Worm (Caenorhabditis elegans) whole organism, L1 larva: ENCODE data around the gene Y75B8A.24.
A peak's percentile ranks its signal among the peaks of the same experiment; 100 is the strongest.

Experiments used
- C04F5.9 ChIP-seq: sonication (generic microtip); optimal IDR thresholded peaks from 2 replicates; lab custom pipeline; 2016; ENCODE audit warnings: missing genetic modification characterization, missing compliant biosample characterization
- C16A3.4 ChIP-seq: fragments of 150-350 bp; optimal IDR thresholded peaks from 2 replicates; lab custom pipeline; 2014; ENCODE audit warnings: missing biosample characterization, missing genetic modification characterization
- C34B4.2 ChIP-seq: sonication (generic microtip); optimal IDR thresholded peaks from 2 replicates; lab custom pipeline; 2017; ENCODE audit warnings: mild to moderate bottlenecking, missing genetic modification characterization, missing compliant biosample characterization
- Y116A8C.19 ChIP-seq: sonication (generic microtip); optimal IDR thresholded peaks from 2 replicates; lab custom pipeline; 2016; ENCODE audit warnings: missing compliant biosample characterization, missing genetic modification characterization, borderline replicate concordance
- aha-1 ChIP-seq: fragments of 150-350 bp; optimal IDR thresholded peaks from 2 replicates; lab custom pipeline; 2014; ENCODE audit warnings: missing biosample characterization, missing genetic modification characterization
- alr-1 ChIP-seq: fragments of 200-800 bp; sonication (Bioruptor generic); optimal IDR thresholded peaks from 2 replicates; lab custom pipeline; 2018; ENCODE audit warnings: borderline replicate concordance, mild to moderate bottlenecking, missing genetic modification characterization, missing compliant biosample characterization
- aly-2 ChIP-seq: fragments of 150-350 bp; optimal IDR thresholded peaks from 2 replicates; lab custom pipeline; 2014; ENCODE audit warnings: missing biosample characterization, missing genetic modification characterization
- ama-1 ChIP-seq: fragments of 150-350 bp; optimal IDR thresholded peaks from 2 replicates; lab custom pipeline; 2014
- blmp-1 ChIP-seq: fragments of 150-350 bp; optimal IDR thresholded peaks from 2 replicates; lab custom pipeline; 2014; ENCODE audit warnings: missing biosample characterization, missing genetic modification characterization
- ceh-63 ChIP-seq: fragments of 200-800 bp; sonication (Bioruptor generic); optimal IDR thresholded peaks from 2 replicates; lab custom pipeline; 2018; ENCODE audit warnings: mild to moderate bottlenecking, missing genetic modification characterization, missing compliant biosample characterization
- ceh-8 ChIP-seq: fragments of 200-800 bp; sonication (Bioruptor generic); optimal IDR thresholded peaks from 2 replicates; lab custom pipeline; 2018; ENCODE audit warnings: mild to moderate bottlenecking, missing genetic modification characterization, moderate library complexity, missing compliant biosample characterization
- ceh-82 ChIP-seq, 3 experiments: fragments of 150-350 bp in 1 of 3; sonication (generic microtip) in 2 of 3; optimal IDR thresholded peaks; 2 replicates each; lab custom pipeline; 2014 to 2017; ENCODE audit warnings: missing biosample characterization in 3 of 3, missing genetic modification characterization in 3 of 3
- ceh-88 ChIP-seq: fragments of 200-800 bp; sonication (Bioruptor generic); IDR thresholded peaks from 2 replicates; pipeline ENCODE4 v1.3.6; 2022; ENCODE audit warnings: missing genetic modification characterization, missing compliant biosample characterization
- ceh-90 ChIP-seq: sonication (generic microtip); optimal IDR thresholded peaks from 2 replicates; lab custom pipeline; 2016; ENCODE audit warnings: missing genetic modification characterization, missing compliant biosample characterization
- dpl-1 ChIP-seq, 3 experiments: fragments of 150-350 bp in 2 of 3; sonication (generic microtip) in 1 of 3; optimal IDR thresholded peaks; 2 replicates each; lab custom pipeline; 2014 to 2017; ENCODE audit warnings: missing biosample characterization in 3 of 3, missing genetic modification characterization in 3 of 3, missing genetic modification reagents in 3 of 3
- dsc-1 ChIP-seq: sonication (generic microtip); optimal IDR thresholded peaks from 2 replicates; lab custom pipeline; 2016; ENCODE audit warnings: mild to moderate bottlenecking, missing genetic modification characterization, missing compliant biosample characterization
- efl-1 ChIP-seq, 4 experiments: fragments of 150-350 bp; optimal IDR thresholded peaks in 3 of 4; peaks in 1 of 4; 1 replicate in 1 of 4; 2 replicates in 3 of 4; lab custom pipeline; 2014; ENCODE audit warnings: missing biosample characterization in 2 of 4, missing genetic modification characterization in 2 of 4, missing genetic modification reagents in 2 of 4
- efl-3 ChIP-seq: fragments of 200-800 bp; sonication (Bioruptor generic); optimal IDR thresholded peaks from 2 replicates; lab custom pipeline; 2018; ENCODE audit warnings: mild to moderate bottlenecking, missing genetic modification characterization, missing compliant biosample characterization
- egl-27 ChIP-seq, 2 experiments: fragments of 150-350 bp in 1 of 2; sonication (generic microtip); optimal IDR thresholded peaks; 3 replicates each; lab custom pipeline; 2017 to 2018; ENCODE audit warnings: missing biosample characterization in 2 of 2, missing genetic modification characterization in 2 of 2, missing genetic modification reagents in 2 of 2
- elt-3 ChIP-seq, 6 experiments: fragments of 150-350 bp in 1 of 6; sonication (generic microtip); optimal IDR thresholded peaks; 2 replicates each; lab custom pipeline; 2017 to 2018; ENCODE audit warnings: missing biosample characterization in 6 of 6, missing genetic modification characterization in 6 of 6, inconsistent platforms in 1 of 6
- fkh-4 ChIP-seq: sonication (generic microtip); optimal IDR thresholded peaks from 2 replicates; lab custom pipeline; 2016; ENCODE audit warnings: missing compliant biosample characterization, missing genetic modification characterization, borderline replicate concordance
- fkh-8 ChIP-seq: sonication (generic microtip); optimal IDR thresholded peaks from 2 replicates; lab custom pipeline; 2016; ENCODE audit warnings: mild to moderate bottlenecking, missing genetic modification characterization, missing compliant biosample characterization
- fos-1 ChIP-seq: fragments of 150-350 bp; optimal IDR thresholded peaks from 2 replicates; lab custom pipeline; 2014; ENCODE audit warnings: missing biosample characterization, missing genetic modification characterization
- grh-1 ChIP-seq: fragments of 200-800 bp; sonication (Bioruptor generic); IDR thresholded peaks from 2 replicates; pipeline ENCODE4 v1.3.6; 2022; ENCODE audit warnings: missing genetic modification reagents, missing genetic modification characterization, missing compliant biosample characterization
- hlh-17 ChIP-seq: fragments of 200-800 bp; sonication (Bioruptor generic); optimal IDR thresholded peaks from 2 replicates; lab custom pipeline; 2018; ENCODE audit warnings: missing genetic modification characterization, mild to moderate bottlenecking, missing compliant biosample characterization, moderate library complexity, borderline replicate concordance
- hpl-2 ChIP-seq: fragments of 150-350 bp; optimal IDR thresholded peaks from 2 replicates; lab custom pipeline; 2014; ENCODE audit warnings: missing biosample characterization, missing genetic modification reagents, missing genetic modification characterization
- jun-1 ChIP-seq: fragments of 150-350 bp; optimal IDR thresholded peaks from 2 replicates; lab custom pipeline; 2014; ENCODE audit warnings: missing biosample characterization, missing genetic modification reagents, missing genetic modification characterization
- lin-13 ChIP-seq: fragments of 150-350 bp; optimal IDR thresholded peaks from 2 replicates; lab custom pipeline; 2014; ENCODE audit warnings: missing biosample characterization, missing genetic modification reagents, missing genetic modification characterization
- lin-35 ChIP-seq, 2 experiments: fragments of 150-350 bp; optimal IDR thresholded peaks; 2 replicates each; lab custom pipeline; 2014; ENCODE audit warnings: missing biosample characterization in 2 of 2, missing genetic modification characterization in 2 of 2, missing genetic modification reagents in 2 of 2
- lir-3 ChIP-seq: sonication (generic microtip); optimal IDR thresholded peaks from 2 replicates; lab custom pipeline; 2016; ENCODE audit warnings: mild to moderate bottlenecking, missing genetic modification characterization, moderate library complexity, missing compliant biosample characterization; ENCODE audit not compliant: poor library complexity
- mef-2 ChIP-seq: fragments of 150-350 bp; optimal IDR thresholded peaks from 2 replicates; lab custom pipeline; 2014; ENCODE audit warnings: missing biosample characterization, missing genetic modification characterization
- mep-1 ChIP-seq: fragments of 150-350 bp; optimal IDR thresholded peaks from 2 replicates; lab custom pipeline; 2014; ENCODE audit warnings: missing biosample characterization, missing genetic modification characterization
- nhr-19 ChIP-seq: fragments of 200-800 bp; sonication (Bioruptor generic); conservative IDR thresholded peaks from 2 replicates; pipeline ENCODE4 v1.3.6; 2022; ENCODE audit warnings: missing genetic modification characterization, missing compliant biosample characterization
- nhr-28 ChIP-seq: fragments of 150-350 bp; optimal IDR thresholded peaks from 2 replicates; lab custom pipeline; 2014; ENCODE audit warnings: missing biosample characterization, missing genetic modification characterization
- nhr-47 ChIP-seq: sonication (generic microtip); optimal IDR thresholded peaks from 2 replicates; lab custom pipeline; 2016; ENCODE audit warnings: mild to moderate bottlenecking, missing genetic modification characterization, moderate library complexity, missing compliant biosample characterization
- nhr-76 ChIP-seq: sonication (generic microtip); optimal IDR thresholded peaks from 2 replicates; lab custom pipeline; 2017; ENCODE audit warnings: missing biosample characterization, missing genetic modification characterization
- nhr-77 ChIP-seq: fragments of 150-350 bp; optimal IDR thresholded peaks from 2 replicates; lab custom pipeline; 2014; ENCODE audit warnings: missing biosample characterization, missing genetic modification characterization
- nhr-90 ChIP-seq: sonication (generic microtip); optimal IDR thresholded peaks from 2 replicates; lab custom pipeline; 2016; ENCODE audit warnings: mild to moderate bottlenecking, missing genetic modification characterization, missing compliant biosample characterization; ENCODE audit not compliant: poor library complexity
- skn-1 ChIP-seq: fragments of 150-350 bp; optimal IDR thresholded peaks from 2 replicates; lab custom pipeline; 2014; ENCODE audit warnings: missing biosample characterization, missing genetic modification characterization
- snu-23 ChIP-seq: sonication (generic microtip); optimal IDR thresholded peaks from 2 replicates; lab custom pipeline; 2016; ENCODE audit warnings: missing genetic modification characterization, missing compliant biosample characterization
- sox-4 ChIP-seq: sonication (generic microtip); optimal IDR thresholded peaks from 2 replicates; lab custom pipeline; 2016; ENCODE audit warnings: missing genetic modification characterization, missing compliant biosample characterization
- sup-37 ChIP-seq: fragments of 200-800 bp; sonication (Bioruptor generic); optimal IDR thresholded peaks from 2 replicates; lab custom pipeline; 2018; ENCODE audit warnings: mild to moderate bottlenecking, missing genetic modification characterization, missing compliant biosample characterization
- swsn-7 ChIP-seq: sonication (generic microtip); optimal IDR thresholded peaks from 2 replicates; lab custom pipeline; 2016; ENCODE audit warnings: missing genetic modification characterization, missing compliant biosample characterization
- tbx-2 ChIP-seq: sonication (generic microtip); optimal IDR thresholded peaks from 2 replicates; lab custom pipeline; 2016; ENCODE audit warnings: missing genetic modification characterization, missing compliant biosample characterization
- unc-30 ChIP-seq: sonication (generic microtip); optimal IDR thresholded peaks from 2 replicates; lab custom pipeline; 2017; ENCODE audit warnings: missing biosample characterization, missing genetic modification characterization
- unc-86 ChIP-seq: sonication (generic microtip); optimal IDR thresholded peaks from 2 replicates; lab custom pipeline; 2016; ENCODE audit warnings: missing genetic modification characterization, missing compliant biosample characterization
- vab-15 ChIP-seq: sonication (generic microtip); optimal IDR thresholded peaks from 2 replicates; lab custom pipeline; 2017; ENCODE audit warnings: missing genotype, mild to moderate bottlenecking, missing genetic modification characterization, missing compliant biosample characterization
- zag-1 ChIP-seq: fragments of 150-350 bp; optimal IDR thresholded peaks from 2 replicates; lab custom pipeline; 2014; ENCODE audit warnings: missing biosample characterization, missing genetic modification characterization

The Y75B8A.24 gene

ce11 chrIII:12251178-12251577 is 22.4 kb downstream of the Y75B8A.24 start:
- TF ChIP-seq egl-27 (tag; optimal IDR thresholded peaks at IDR 0.05; lab: Kevin White, UChicago) (no peak), efl-3 (no peak), aly-2 (tag; lab: Kevin White, UChicago) (peak; percentile 30), dpl-1 (GFP tag; optimal IDR thresholded peaks at IDR 0.05; lab: Kevin White, UChicago) (peak in 1 of 3 experiments; percentile 31), efl-1 (optimal IDR thresholded peaks at IDR 0.05; lab: Kevin White, UChicago) (peak in 1 of 2 experiments; percentile 97), efl-1 (GFP tag; optimal IDR thresholded peaks at IDR 0.05 in 1 of 2; lab: Kevin White, UChicago) (peak; percentile 10 to 42), hpl-2 (GFP tag; lab: Kevin White, UChicago) (peak; percentile 4)

ce11 chrIII:12250114-12250792 is 23.3 kb downstream of the Y75B8A.24 start, which contains the start of the genes tim-1 and Y75B8A.23:
tim-1 (minus strand) TSS chrIII:12250164.
Y75B8A.23 (plus strand) TSS chrIII:12250660.
- TF ChIP-seq ceh-63 (GFP tag; lab: Kevin White, UChicago) (peak; percentile 78), unc-86 (tag; lab: Kevin White, UChicago) (peak; percentile 90), unc-30 (tag; lab: Kevin White, UChicago) (no peak), efl-1 (optimal IDR thresholded peaks at IDR 0.05; lab: Kevin White, UChicago) (peak; percentile 98), efl-1 (GFP tag; optimal IDR thresholded peaks at IDR 0.05 in 1 of 2; lab: Kevin White, UChicago) (peak; percentile 95 to 100), ama-1 (lab: Kevin White, UChicago) (peak; percentile 99), aha-1 (tag; lab: Kevin White, UChicago) (peak; percentile 67), fos-1 (peak; percentile 94), lir-3 (no peak), C34B4.2 (peak; percentile 73), efl-3 (peak; percentile 72), fkh-4 (tag; lab: Kevin White, UChicago) (peak; percentile 73), nhr-19 (GFP tag; lab: Robert Waterston, UW) (peak; percentile 97), blmp-1 (tag; lab: Kevin White, UChicago) (peak; percentile 82), nhr-90 (tag; lab: Kevin White, UChicago) (peak; percentile 99), ceh-82 (tag; optimal IDR thresholded peaks at IDR 0.05; lab: Kevin White, UChicago) (peak; percentile 90 to 96 (median 91)), lin-35 (GFP tag; optimal IDR thresholded peaks at IDR 0.05; lab: Kevin White, UChicago) (peak; percentile 95 to 98), mep-1 (peak; percentile 94), nhr-47 (tag; lab: Kevin White, UChicago) (peak; percentile 98), fkh-8 (tag; lab: Kevin White, UChicago) (peak; percentile 97), dsc-1 (peak; percentile 98), lin-13 (GFP tag; lab: Kevin White, UChicago) (peak; percentile 95), egl-27 (tag; optimal IDR thresholded peaks at IDR 0.05; lab: Kevin White, UChicago) (peak in 1 of 2 experiments; percentile 71), hlh-17 (GFP tag; lab: Kevin White, UChicago) (peak; percentile 89), elt-3 (tag; optimal IDR thresholded peaks at IDR 0.05; lab: Kevin White, UChicago) (peak in 5 of 6 experiments; percentile 8 to 95 (median 80)), C16A3.4 (tag; lab: Kevin White, UChicago) (peak; percentile 83), skn-1 (peak; percentile 88), C04F5.9 (tag; lab: Kevin White, UChicago) (peak; percentile 89), sox-4 (tag; lab: Kevin White, UChicago) (peak; percentile 90), alr-1 (tag; lab: Kevin White, UChicago) (no peak), vab-15 (tag; lab: Kevin White, UChicago) (peak; percentile 88), Y116A8C.19 (tag; lab: Kevin White, UChicago) (no peak), nhr-28 (tag; lab: Kevin White, UChicago) (no peak), nhr-77 (peak; percentile 97), ceh-90 (tag; lab: Kevin White, UChicago) (peak; percentile 62), grh-1 (GFP tag; lab: Robert Waterston, UW) (peak; percentile 93), swsn-7 (tag; lab: Kevin White, UChicago) (peak; percentile 97), ceh-8 (GFP tag; lab: Kevin White, UChicago) (peak; percentile 84), zag-1 (tag; lab: Kevin White, UChicago) (peak; percentile 40), tbx-2 (tag; lab: Kevin White, UChicago) (peak; percentile 97), mef-2 (tag; lab: Kevin White, UChicago) (peak; percentile 86), ceh-88 (peak; percentile 85), sup-37 (GFP tag; lab: Kevin White, UChicago) (peak; percentile 91), nhr-76 (tag; lab: Kevin White, UChicago) (peak; percentile 81), jun-1 (tag; lab: Kevin White, UChicago) (peak; percentile 91), snu-23 (GFP tag; lab: Kevin White, UChicago) (peak; percentile 98)
